Fruit fly (Drosophila melanogaster): ENCODE results near the gene CG5880.

CG5880 gene

dm6 chr3R:27076618-27077017 lies 39.9 kb upstream of the CG5880 start:
- TF ChIP-seq Hsf (GFP tag; optimal IDR thresholded peaks at IDR 0.05) (no peak), pros (GFP tag; optimal IDR thresholded peaks at IDR 0.05) (peak; percentile 28), Hr78 (GFP tag; optimal IDR thresholded peaks at IDR 0.05) (peak in 1 of 2 experiments; percentile 70), vvl (GFP tag; IDR thresholded peaks at IDR 0.05) (peak; percentile 79), Pdp1 (GFP tag; optimal IDR thresholded peaks at IDR 0.05) (peak in 1 of 2 experiments; percentile 80), CG4730 (GFP tag; IDR thresholded peaks at IDR 0.05) (no peak), kni (GFP tag; optimal IDR thresholded peaks at IDR 0.05) (peak; percentile 9), Blimp-1 (GFP tag; optimal IDR thresholded peaks at IDR 0.05) (peak; percentile 94), ash1 (GFP tag; optimal IDR thresholded peaks at IDR 0.05) (no peak), Nf-YB (GFP tag; optimal IDR thresholded peaks at IDR 0.05) (no peak)

- TF ChIP-seq CG2199 (GFP tag; IDR thresholded peaks at IDR 0.05) (0 out of 3 replicates have a peak, but pooled peaks have one; percentile 35), sima (GFP tag; optimal IDR thresholded peaks at IDR 0.05) (no peak), CG18011 (GFP tag; optimal IDR thresholded peaks at IDR 0.05) (no peak), twi (tag; optimal IDR thresholded peaks at IDR 0.05) (no peak), BtbVII (GFP tag; optimal IDR thresholded peaks at IDR 0.05) (no peak), CG14965 (GFP tag; optimal IDR thresholded peaks at IDR 0.05; ENCODE audit: borderline replicate concordance) (no peak), CG11560 (tag; IDR thresholded peaks at IDR 0.05) (no peak), Bdp1 (GFP tag; optimal IDR thresholded peaks at IDR 0.05) (no peak), chinmo (GFP tag; IDR thresholded peaks at IDR 0.05; ENCODE audit: partially characterized antibody) (0 out of 4 replicates have a peak, but pooled peaks have one; percentile 34), sens (GFP tag) (peak; percentile 50), Bgb (GFP tag; IDR thresholded peaks at IDR 0.05; ENCODE audit: partially characterized antibody) (peak; percentile 62), Sin3A (optimal IDR thresholded peaks at IDR 0.05) (no peak), CTCF (GFP tag; optimal IDR thresholded peaks at IDR 0.05) (peak; percentile 80), CG9437 (GFP tag; optimal IDR thresholded peaks at IDR 0.05) (no peak), CG6791 (GFP tag; IDR thresholded peaks at IDR 0.05; ENCODE audit: partially characterized antibody) (peak; percentile 58; the same call in 2 of the 3 replicates), sug (tag; optimal IDR thresholded peaks at IDR 0.05) (no peak), danr (GFP tag; IDR thresholded peaks at IDR 0.05) (no peak), CG6272 (GFP tag; IDR thresholded peaks at IDR 0.05) (no peak)
These were observed 33.8 kb upstream of the CG5880 start for dm6 chr3R:27082752-27083151.

DNA sequence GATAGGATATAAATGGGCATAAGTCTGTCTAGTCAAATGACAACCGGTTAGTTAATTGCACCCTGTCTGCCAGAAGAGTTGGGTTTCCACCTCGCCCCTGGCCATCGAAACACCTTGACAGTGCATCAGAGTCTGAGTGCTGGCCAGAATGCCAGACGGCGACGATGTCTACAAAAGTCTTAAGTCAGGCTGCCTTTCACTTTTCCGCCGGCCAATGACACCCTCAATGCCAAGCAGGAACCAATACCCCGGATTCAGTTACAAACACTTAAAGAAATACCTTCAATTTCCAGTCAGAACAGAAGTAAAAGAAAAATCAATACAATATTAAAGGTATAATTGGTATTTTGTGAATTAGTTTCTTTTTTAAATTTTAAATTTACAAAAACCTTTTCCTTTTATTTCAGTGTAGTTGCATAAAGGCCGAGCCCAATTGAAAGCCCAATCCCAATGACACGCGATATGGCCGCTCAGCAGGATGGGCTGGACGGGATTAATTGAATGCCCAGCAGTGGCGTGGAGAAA lies 32.0 kb upstream of the CG5880 start:
- TF ChIP-seq CG9437 (GFP tag; optimal IDR thresholded peaks at IDR 0.05) (no peak), nom (GFP tag; optimal IDR thresholded peaks at IDR 0.05) (peak; percentile 40), CoRest (tag; optimal IDR thresholded peaks at IDR 0.05) (no peak), Drgx (GFP tag; IDR thresholded peaks at IDR 0.05) (peak; percentile 32; the same call in 1 of the 2 replicates), Dfd (GFP tag; optimal IDR thresholded peaks at IDR 0.05) (no peak)

dm6 chr3R:27087549-27087948 lies 29.0 kb upstream of the CG5880 start, which contains the start of gene Cpr97Ea:
Gene Cpr97Ea (minus strand): TSS chr3R:27087778.
- TF ChIP-seq CG12104 (GFP tag; optimal IDR thresholded peaks at IDR 0.05) (no peak), row (GFP tag; IDR thresholded peaks at IDR 0.05) (no peak), NfI (GFP tag; optimal IDR thresholded peaks at IDR 0.05) (no peak), sc (optimal IDR thresholded peaks at IDR 0.05) (no peak), sc (GFP tag; optimal IDR thresholded peaks at IDR 0.05) (no peak), ATbp (GFP tag; optimal IDR thresholded peaks at IDR 0.05) (no peak), chif (GFP tag; optimal IDR thresholded peaks at IDR 0.05) (no peak), HLH3B (GFP tag; IDR thresholded peaks at IDR 0.05) (no peak), Rx (GFP tag; IDR thresholded peaks at IDR 0.05) (no peak), CG16863 (GFP tag; optimal IDR thresholded peaks at IDR 0.05) (no peak), CG12236 (GFP tag; optimal IDR thresholded peaks at IDR 0.05) (no peak), dimm (GFP tag; IDR thresholded peaks at IDR 0.05) (no peak), Meics (GFP tag; optimal IDR thresholded peaks at IDR 0.05) (no peak), CG9932 (GFP tag; IDR thresholded peaks at IDR 0.05) (no peak), HLH54F (GFP tag; optimal IDR thresholded peaks at IDR 0.05) (no peak), PHDP (tag; optimal IDR thresholded peaks at IDR 0.05) (no peak), Deaf1 (tag; optimal IDR thresholded peaks at IDR 0.05) (no peak)

All from whole organism, embryonic.